Worm (Caenorhabditis elegans) whole organism, young adult: ENCODE measurements around the gene Y11D7A.10.
"Not testable (repeated sequence)": the region's sequence is repeated elsewhere in the genome, so short reads cannot be mapped to it uniquely, and the experiment has no call there.

Experiments used
- B0019.2 ChIP-seq: fragments of 200-800 bp; sonication (Bioruptor generic); conservative IDR thresholded peaks from 2 replicates; pipeline ENCODE4 v1.3.6; 2022; ENCODE audit warnings: missing genetic modification reagents, missing genetic modification characterization, missing compliant biosample characterization
- C06A6.2 ChIP-seq: fragments of 200-800 bp; sonication (Bioruptor generic); conservative IDR thresholded peaks from 2 replicates; pipeline ENCODE4 v1.3.6; 2022; ENCODE audit warnings: missing genetic modification characterization, missing compliant biosample characterization
- D2030.7 ChIP-seq: fragments of 200-800 bp; sonication (Bioruptor generic); IDR thresholded peaks from 2 replicates; pipeline ENCODE4 v1.3.6; 2022; ENCODE audit warnings: missing genetic modification reagents, missing genetic modification characterization, missing compliant biosample characterization
- F37B4.10 ChIP-seq: fragments of 200-800 bp; sonication (Bioruptor generic); IDR thresholded peaks from 2 replicates; pipeline ENCODE4 v1.3.6; 2022; ENCODE audit warnings: missing genetic modification characterization, missing compliant biosample characterization
- K11D2.4 ChIP-seq: fragments of 200-800 bp; sonication (Bioruptor generic); IDR thresholded peaks from 2 replicates; pipeline ENCODE4 v1.3.6; 2022; ENCODE audit warnings: missing genetic modification reagents, missing genetic modification characterization, missing compliant biosample characterization
- Y53F4B.3 ChIP-seq: fragments of 200-800 bp; sonication (Bioruptor generic); IDR thresholded peaks from 2 replicates; pipeline ENCODE4 v1.3.6; 2022; ENCODE audit warnings: missing genetic modification reagents, missing genetic modification characterization, missing compliant biosample characterization
- ama-1 ChIP-seq, 3 experiments: fragments of 150-350 bp in 1 of 3; sonication (generic microtip) in 2 of 3; optimal IDR thresholded peaks; 2 replicates each; lab custom pipeline; 2014 to 2018; ENCODE audit warnings: missing biosample characterization in 2 of 3, missing genetic modification characterization in 2 of 3, missing genetic modification reagents in 2 of 3
- athp-1 ChIP-seq: sonication (generic microtip); optimal IDR thresholded peaks from 2 replicates; lab custom pipeline; 2017; ENCODE audit warnings: mild to moderate bottlenecking, missing genetic modification characterization, missing compliant biosample characterization
- bed-1 ChIP-seq: fragments of 200-800 bp; sonication (Bioruptor generic); IDR thresholded peaks from 2 replicates; pipeline ENCODE4 v1.3.6; 2022; ENCODE audit warnings: missing genetic modification reagents, missing genetic modification characterization, missing compliant biosample characterization
- cebp-1 ChIP-seq, 2 experiments: fragments of 200-800 bp in 1 of 2; sonication (Bioruptor generic) in 1 of 2; sonication (generic microtip) in 1 of 2; IDR thresholded peaks in 1 of 2; optimal IDR thresholded peaks in 1 of 2; 2 replicates each; pipeline versions ENCODE4 v1.3.6 to Lab custom; 2017 to 2022; ENCODE audit warnings: missing compliant biosample characterization in 2 of 2, missing genetic modification characterization in 2 of 2, mild to moderate bottlenecking in 1 of 2, missing genetic modification reagents in 1 of 2, moderate library complexity in 1 of 2
- ceh-79 ChIP-seq: sonication (generic microtip); optimal IDR thresholded peaks from 2 replicates; lab custom pipeline; 2017; ENCODE audit warnings: mild to moderate bottlenecking, missing genetic modification characterization, missing compliant biosample characterization
- dox-1 ChIP-seq: fragments of 200-800 bp; sonication (Bioruptor generic); IDR thresholded peaks from 2 replicates; pipeline ENCODE4 v1.3.6; 2022; ENCODE audit warnings: missing genetic modification reagents, missing genetic modification characterization, missing compliant biosample characterization
- dpff-1 ChIP-seq: sonication (generic microtip); optimal IDR thresholded peaks from 2 replicates; lab custom pipeline; 2017; ENCODE audit warnings: mild to moderate bottlenecking, missing genetic modification characterization, missing compliant biosample characterization
- egrh-3 ChIP-seq: fragments of 200-800 bp; sonication (Bioruptor generic); IDR thresholded peaks from 2 replicates; pipeline ENCODE4 v1.3.6; 2022; ENCODE audit warnings: missing genetic modification reagents, missing genetic modification characterization, missing compliant biosample characterization
- ekl-4 ChIP-seq: fragments of 200-800 bp; sonication (Bioruptor generic); IDR thresholded peaks from 2 replicates; pipeline ENCODE4 v1.3.6; 2022; ENCODE audit warnings: missing genetic modification reagents, missing genetic modification characterization, missing compliant biosample characterization
- hmg-1.2 ChIP-seq: fragments of 200-800 bp; sonication (Bioruptor generic); IDR thresholded peaks from 2 replicates; pipeline ENCODE4 v1.3.6; 2022; ENCODE audit warnings: missing genetic modification reagents, missing genetic modification characterization, missing compliant biosample characterization
- hmg-20 ChIP-seq: fragments of 200-800 bp; sonication (Bioruptor generic); IDR thresholded peaks from 2 replicates; pipeline ENCODE4 v1.3.6; 2022; ENCODE audit warnings: missing genetic modification reagents, missing genetic modification characterization, missing compliant biosample characterization
- hrde-1 ChIP-seq: sonication (generic microtip); optimal IDR thresholded peaks from 2 replicates; lab custom pipeline; 2016; ENCODE audit warnings: missing genetic modification characterization, mild to moderate bottlenecking, missing compliant biosample characterization, moderate library complexity, missing genotype, missing genetic modification reagents, borderline replicate concordance
- lag-1 ChIP-seq: fragments of 200-800 bp; sonication (Bioruptor generic); IDR thresholded peaks from 2 replicates; pipeline ENCODE4 v1.3.6; 2022; ENCODE audit warnings: missing genetic modification reagents, missing genetic modification characterization, missing compliant biosample characterization
- let-607 ChIP-seq, 2 experiments: fragments of 200-800 bp in 1 of 2; sonication (Bioruptor generic) in 1 of 2; sonication (generic microtip) in 1 of 2; optimal IDR thresholded peaks; 2 replicates each; lab custom pipeline; 2016 to 2018; ENCODE audit warnings: mild to moderate bottlenecking in 2 of 2, missing compliant biosample characterization in 2 of 2, missing genetic modification characterization in 2 of 2, moderate library complexity in 2 of 2, missing genotype in 1 of 2
- lin-40 ChIP-seq: sonication (generic microtip); optimal IDR thresholded peaks from 2 replicates; lab custom pipeline; 2016; ENCODE audit warnings: missing genetic modification characterization, mild to moderate bottlenecking, missing compliant biosample characterization, missing genotype, missing genetic modification reagents
- madf-3 ChIP-seq: fragments of 200-800 bp; sonication (Bioruptor generic); IDR thresholded peaks from 2 replicates; pipeline ENCODE4 v1.3.6; 2022; ENCODE audit warnings: missing genetic modification reagents, missing genetic modification characterization, missing compliant biosample characterization
- madf-8 ChIP-seq: fragments of 200-800 bp; sonication (Bioruptor generic); conservative IDR thresholded peaks from 2 replicates; pipeline ENCODE4 v1.3.6; 2022; ENCODE audit warnings: missing genetic modification reagents, missing genetic modification characterization, missing compliant biosample characterization
- mel-28 ChIP-seq: sonication (generic microtip); optimal IDR thresholded peaks from 2 replicates; lab custom pipeline; 2016; ENCODE audit warnings: borderline replicate concordance, mild to moderate bottlenecking, missing genetic modification characterization, missing compliant biosample characterization
- mes-4 ChIP-seq: sonication (generic microtip); optimal IDR thresholded peaks from 2 replicates; lab custom pipeline; 2016; ENCODE audit warnings: missing genotype, missing genetic modification characterization, missing compliant biosample characterization
- nhr-179 ChIP-seq: sonication (generic microtip); optimal IDR thresholded peaks from 2 replicates; lab custom pipeline; 2016; ENCODE audit warnings: mild to moderate bottlenecking, missing genetic modification characterization, missing compliant biosample characterization
- nhr-90 ChIP-seq: sonication (generic microtip); optimal IDR thresholded peaks from 2 replicates; lab custom pipeline; 2016; ENCODE audit warnings: missing genotype, mild to moderate bottlenecking, missing genetic modification characterization, missing compliant biosample characterization
- repo-1 ChIP-seq: sonication (generic microtip); optimal IDR thresholded peaks from 2 replicates; lab custom pipeline; 2017; ENCODE audit warnings: mild to moderate bottlenecking, missing genetic modification characterization, missing compliant biosample characterization
- unc-62 ChIP-seq: fragments of 150-350 bp; optimal IDR thresholded peaks from 2 replicates; lab custom pipeline; 2014; ENCODE audit warnings: missing biosample characterization, missing genetic modification reagents, missing genetic modification characterization
- zim-3 ChIP-seq: sonication (generic microtip); optimal IDR thresholded peaks from 2 replicates; lab custom pipeline; 2017; ENCODE audit warnings: mild to moderate bottlenecking, missing genetic modification characterization, moderate library complexity, missing compliant biosample characterization
- ztf-22 ChIP-seq: fragments of 200-800 bp; sonication (Bioruptor generic); optimal IDR thresholded peaks from 2 replicates; lab custom pipeline; 2018; ENCODE audit warnings: mild to moderate bottlenecking, missing genetic modification characterization, moderate library complexity, missing compliant biosample characterization

The Y11D7A.10 gene

DNA sequence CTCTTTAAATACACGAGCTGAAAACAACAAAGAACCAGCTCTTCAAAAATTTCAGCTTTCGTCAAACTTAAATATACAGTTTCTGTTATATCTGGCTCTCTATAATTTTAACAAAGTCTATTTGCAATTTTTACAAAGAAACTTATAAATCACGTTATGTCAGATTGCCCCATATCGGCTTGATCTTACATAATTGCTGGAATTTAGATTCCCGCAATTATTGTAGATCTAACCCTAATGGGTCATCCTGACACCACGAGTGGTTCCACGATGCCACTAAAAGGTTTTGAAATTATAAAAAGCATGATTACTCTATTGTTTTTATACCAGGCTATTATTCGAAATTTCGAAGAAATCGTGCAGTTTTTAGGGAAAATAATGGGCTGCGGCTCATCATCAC, 8.5 kb downstream of the Y11D7A.10 start, which contains the start of gene Y11D7A.8:
TSS of gene Y11D7A.8 (plus strand) at position 301 of the 400 bp plus-strand sequence.
- TF ChIP-seq ama-1 (optimal IDR thresholded peaks at IDR 0.05; lab: Kevin White, UChicago) = no peak
- no peak for TF ChIP-seq ama-1 (GFP tag; optimal IDR thresholded peaks at IDR 0.05; lab: Kevin White, UChicago)
- TF ChIP-seq athp-1 (tag; lab: Kevin White, UChicago) = no peak
- TF ChIP-seq ekl-4 (GFP tag; lab: Robert Waterston, UW) = no peak
- no peak for TF ChIP-seq madf-8 (GFP tag; lab: Robert Waterston, UW)
- no peak for TF ChIP-seq mes-4 (tag; lab: Kevin White, UChicago)
- no peak for TF ChIP-seq cebp-1 (GFP tag; IDR thresholded peaks at IDR 0.05; lab: Robert Waterston, UW)
- no peak for TF ChIP-seq cebp-1 (tag; optimal IDR thresholded peaks at IDR 0.05; lab: Kevin White, UChicago)
- TF ChIP-seq mel-28 (tag; lab: Kevin White, UChicago) = no peak
- TF ChIP-seq, all 124 proteins: peak for 0

DNA sequence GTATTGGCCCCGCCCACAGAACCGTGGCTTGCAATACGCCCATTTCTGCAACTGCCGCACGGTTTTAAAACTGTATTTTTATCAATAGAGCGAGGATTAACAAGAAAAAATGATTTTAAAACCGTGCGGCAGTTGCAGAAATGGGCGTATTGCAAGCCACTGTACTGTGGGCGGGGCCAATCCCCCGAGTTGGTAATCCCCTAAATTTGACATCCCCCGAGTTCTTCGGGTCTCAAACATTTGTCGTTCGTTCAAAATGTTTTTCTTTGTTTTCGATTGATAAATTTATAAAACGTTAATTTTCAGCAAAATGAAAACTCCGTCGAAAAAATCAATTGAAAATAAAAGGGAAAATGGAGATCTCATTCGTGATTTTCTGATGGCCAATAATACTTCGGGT, 10.3 kb downstream of the Y11D7A.10 start, which contains the start of gene Y11D7A.7:
TSS of gene Y11D7A.7 (plus strand) at position 301 of the 400 bp plus-strand sequence.
- not testable (repeated sequence) for TF ChIP-seq nhr-90; hrde-1 (tag; lab: Kevin White, UChicago); unc-62

DNA sequence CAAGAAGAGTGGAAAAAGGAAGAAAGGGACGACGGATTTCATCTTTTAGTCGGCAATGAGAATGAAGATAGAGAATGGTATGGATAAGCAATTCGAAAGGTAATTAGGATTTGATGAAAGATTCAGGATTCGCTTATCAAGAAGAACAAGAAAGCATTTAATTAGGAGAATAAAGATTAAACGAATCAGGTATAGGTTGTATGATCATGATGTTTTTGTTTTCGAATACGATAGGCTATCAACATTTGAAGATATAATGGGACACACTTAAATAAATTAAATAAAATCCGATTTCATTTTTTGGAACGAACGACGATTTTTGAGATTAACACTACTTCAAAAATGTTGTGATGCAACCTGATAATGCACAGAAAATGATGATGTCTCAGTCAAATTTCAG, 14.1 kb downstream of the Y11D7A.10 start, which contains the start of gene Y11D7A.5:
TSS of gene Y11D7A.5 (minus strand) at position 101 of the 400 bp plus-strand sequence.
- TF ChIP-seq hmg-1.2 (GFP tag; lab: Robert Waterston, UW) (no peak), egrh-3 (GFP tag; lab: Robert Waterston, UW) (no peak), bed-1 (GFP tag; lab: Robert Waterston, UW) (no peak), nhr-90 (no peak), dpff-1 (tag; lab: Kevin White, UChicago) (no peak), ceh-79 (tag; lab: Kevin White, UChicago) (no peak), K11D2.4 (GFP tag; lab: Robert Waterston, UW) (no peak), D2030.7 (no peak), mes-4 (tag; lab: Kevin White, UChicago) (no peak), Y53F4B.3 (GFP tag; lab: Robert Waterston, UW) (no peak)

DNA sequence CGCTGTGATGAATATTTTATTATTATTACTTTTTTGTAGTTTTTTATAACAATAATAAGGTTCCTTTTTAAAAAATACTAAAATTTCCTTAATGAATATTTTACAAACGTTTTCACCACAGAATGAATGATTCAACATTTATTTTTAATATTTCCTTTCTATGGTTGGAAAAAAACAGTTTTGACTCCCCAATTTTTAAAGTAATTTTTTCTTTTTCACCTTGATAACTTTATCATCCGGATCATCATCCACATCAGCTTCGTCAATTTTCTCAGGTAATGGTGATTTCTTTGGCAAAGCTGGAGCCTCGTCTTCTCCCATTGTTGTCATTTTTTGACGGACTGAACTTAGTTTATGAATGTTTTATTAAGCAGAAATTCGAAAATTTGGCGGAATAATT, 15.9 kb downstream of the Y11D7A.10 start, which contains the start of gene rab-28:
TSS of gene rab-28 (minus strand) at position 343 of the 400 bp plus-strand sequence.
- no peak for TF ChIP-seq dox-1

DNA sequence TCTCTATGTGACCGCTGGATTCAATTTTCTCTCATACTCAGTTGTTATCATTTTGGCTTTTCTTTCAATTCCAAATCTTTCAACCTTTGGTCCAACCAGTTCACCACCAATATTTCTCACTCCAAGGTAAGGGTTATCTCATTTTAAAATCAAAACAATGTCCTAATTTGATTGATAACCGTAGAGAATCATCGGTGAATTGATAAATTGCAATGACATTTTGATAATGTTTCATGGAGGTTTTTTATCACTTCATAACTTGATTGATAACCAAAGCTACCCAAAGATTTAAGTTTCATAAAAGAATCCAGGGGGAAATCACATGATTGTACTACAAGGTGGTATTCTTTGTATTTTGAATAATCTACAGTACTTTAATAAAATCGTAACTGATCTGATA, 20.4 kb downstream of the Y11D7A.10 start:
- TF ChIP-seq let-607 (tag; optimal IDR thresholded peaks at IDR 0.05; lab: Kevin White, UChicago) (no peak), lag-1 (GFP tag; lab: Robert Waterston, UW) (no peak), mel-28 (tag; lab: Kevin White, UChicago) (no peak), zim-3 (tag; lab: Kevin White, UChicago) (no peak)

DNA sequence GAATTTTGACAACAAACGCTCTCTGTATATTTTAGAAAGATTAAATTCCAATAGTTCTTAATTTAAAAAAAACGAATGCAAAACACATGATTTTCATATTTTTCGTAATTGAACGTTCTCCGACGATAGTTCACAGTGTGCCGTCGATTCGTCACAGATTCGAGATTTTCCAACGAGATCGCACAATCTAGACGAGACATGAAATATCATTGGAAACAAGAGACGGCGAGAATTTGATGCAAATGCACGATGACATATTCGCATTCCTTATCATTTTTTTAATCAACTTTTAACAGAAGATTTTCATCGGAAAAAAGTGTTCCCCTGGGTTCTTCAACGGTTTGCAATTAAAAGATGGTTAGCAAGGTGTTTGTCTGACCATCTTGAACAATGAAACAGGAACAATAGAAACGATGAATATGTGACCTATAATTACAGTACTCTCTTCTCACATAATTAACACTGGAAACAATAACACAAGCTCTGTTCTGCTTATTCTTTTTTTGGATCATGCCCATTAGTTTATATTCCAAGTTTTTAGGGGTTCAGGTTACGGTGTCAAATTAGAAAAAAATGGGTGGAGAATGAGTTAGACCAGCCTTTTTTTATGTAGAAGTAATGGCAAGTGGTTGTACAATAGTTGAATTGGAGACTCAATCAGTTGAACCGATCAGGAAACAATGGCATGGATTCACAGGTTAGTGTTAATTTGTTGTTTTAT, 27.0 kb downstream of the Y11D7A.10 start, which contains the start of gene Y11D7A.3:
TSS of gene Y11D7A.3 (plus strand) at position 671 of the 721 bp plus-strand sequence.
- TF ChIP-seq ekl-4 (GFP tag; lab: Robert Waterston, UW) = no peak
- no peak for TF ChIP-seq C06A6.2 (GFP tag; lab: Robert Waterston, UW)
- no peak for TF ChIP-seq repo-1 (tag; lab: Kevin White, UChicago)
- no peak for TF ChIP-seq B0019.2 (GFP tag; lab: Robert Waterston, UW)
- no peak for TF ChIP-seq madf-3 (GFP tag; lab: Robert Waterston, UW)
- no peak for TF ChIP-seq ztf-22 (GFP tag; lab: Kevin White, UChicago)
- no peak for TF ChIP-seq lin-40 (tag; lab: Kevin White, UChicago)
- TF ChIP-seq hmg-20 (GFP tag; lab: Robert Waterston, UW) = no peak
- no peak for TF ChIP-seq athp-1 (tag; lab: Kevin White, UChicago)
- TF ChIP-seq nhr-179 (tag; lab: Kevin White, UChicago) = no peak
- TF ChIP-seq F37B4.10 (GFP tag; lab: Robert Waterston, UW) = no peak
